Worm (Caenorhabditis elegans): ENCODE results near the gene nas-31.

nas-31 gene

ce11 chrV:10940571-10940991 lies 18.9 kb upstream of the nas-31 start (continued):
- peak; percentile 52 for TF ChIP-seq ZK185.1 (tag; optimal IDR thresholded peaks at IDR 0.05; ENCODE audit: poor library complexity, severe bottlenecking)
- peak; percentile 55 for TF ChIP-seq lin-40 (tag; optimal IDR thresholded peaks at IDR 0.05)
- TF ChIP-seq K12H6.12 (tag; optimal IDR thresholded peaks at IDR 0.05) = peak; percentile 42
- TF ChIP-seq let-526 (GFP tag; IDR thresholded peaks at IDR 0.05) = 0 out of 2 replicates have a peak, but pooled peaks have one; percentile 5
- peak; percentile 41 for TF ChIP-seq ama-1 (optimal IDR thresholded peaks at IDR 0.05)
- TF ChIP-seq ama-1 (GFP tag; optimal IDR thresholded peaks at IDR 0.05) = no peak
- TF ChIP-seq nfya-2 (GFP tag; IDR thresholded peaks at IDR 0.05) = no peak
- peak; percentile 29 for TF ChIP-seq gei-17 (GFP tag; optimal IDR thresholded peaks at IDR 0.05)
- TF ChIP-seq attf-5 (GFP tag; optimal IDR thresholded peaks at IDR 0.05) = peak; percentile 73
- peak; percentile 57 for TF ChIP-seq nhr-90 (tag; optimal IDR thresholded peaks at IDR 0.05)
- peak; percentile 95 for TF ChIP-seq cebp-1 (GFP tag; IDR thresholded peaks at IDR 0.05)
- TF ChIP-seq cebp-1 (tag; optimal IDR thresholded peaks at IDR 0.05) = peak; percentile 99
- TF ChIP-seq mcd-1 (GFP tag; IDR thresholded peaks at IDR 0.05) = peak; percentile 8; the same call in 1 of the 2 replicates
- no peak for TF ChIP-seq die-1 (tag; optimal IDR thresholded peaks at IDR 0.05)
- TF ChIP-seq nfyb-1 (GFP tag; IDR thresholded peaks at IDR 0.05) = peak; percentile 68; the same call in 1 of the 2 replicates
- TF ChIP-seq ztf-22 (GFP tag; optimal IDR thresholded peaks at IDR 0.05) = peak; percentile 80
- peak; percentile 4 for TF ChIP-seq tbp1 (GFP tag; optimal IDR thresholded peaks at IDR 0.05)
- TF ChIP-seq nhr-80 (tag; optimal IDR thresholded peaks at IDR 0.05) = peak; percentile 96
- TF ChIP-seq hmg-1.2 (GFP tag; IDR thresholded peaks at IDR 0.05) = peak; percentile 79
- no peak for TF ChIP-seq snpc-1.3 (tag; optimal IDR thresholded peaks at IDR 0.05; ENCODE audit: insufficient read depth)
- peak; percentile 31; the same call in 1 of the 2 replicates for TF ChIP-seq pbrm-1 (GFP tag; IDR thresholded peaks at IDR 0.05)
- peak; percentile 9 for TF ChIP-seq unc-62 (GFP tag; optimal IDR thresholded peaks at IDR 0.05)
- peak; percentile 87 for TF ChIP-seq B0336.3 (GFP tag; IDR thresholded peaks at IDR 0.05)
- TF ChIP-seq madf-10 (tag; optimal IDR thresholded peaks at IDR 0.05) = peak; percentile 62

- TF ChIP-seq lag-1 (GFP tag; IDR thresholded peaks at IDR 0.05) (no peak), B0261.1 (tag; optimal IDR thresholded peaks at IDR 0.05) (no peak), dox-1 (GFP tag; IDR thresholded peaks at IDR 0.05) (no peak), bed-2 (GFP tag; IDR thresholded peaks at IDR 0.05) (no peak), T26A5.8 (tag; optimal IDR thresholded peaks at IDR 0.05) (no peak), Y67H2A.10 (GFP tag; conservative IDR thresholded peaks at IDR 0.05) (no peak), atf-7 (tag; optimal IDR thresholded peaks at IDR 0.05) (no peak), rcor-1 (GFP tag; IDR thresholded peaks at IDR 0.05) (no peak), ekl-4 (GFP tag; IDR thresholded peaks at IDR 0.05) (no peak), snpc-1.1 (tag; optimal IDR thresholded peaks at IDR 0.05; ENCODE audit: insufficient read depth) (no peak)
Observed at ce11 chrV:10939990-10940570, 18.4 kb upstream of the nas-31 start.

- peak; percentile 20 for TF ChIP-seq chd-7 (tag; optimal IDR thresholded peaks at IDR 0.05)
- TF ChIP-seq cebp-1 (GFP tag; IDR thresholded peaks at IDR 0.05) = peak; percentile 95
- TF ChIP-seq cebp-1 (tag; optimal IDR thresholded peaks at IDR 0.05) = peak; percentile 99
- TF ChIP-seq tbp1 (GFP tag; optimal IDR thresholded peaks at IDR 0.05) = no peak
- peak; percentile 80 for TF ChIP-seq nhr-80 (tag; optimal IDR thresholded peaks at IDR 0.05)
- peak; percentile 22 for TF ChIP-seq ZK185.1 (tag; optimal IDR thresholded peaks at IDR 0.05; ENCODE audit: poor library complexity, severe bottlenecking)
- 0 out of 2 replicates have a peak, but pooled peaks have one; percentile 19 for TF ChIP-seq B0336.3 (GFP tag; IDR thresholded peaks at IDR 0.05)
- TF ChIP-seq ekl-4 (GFP tag; IDR thresholded peaks at IDR 0.05) = no peak
Observed at ce11 chrV:10938739-10939138, 17.1 kb upstream of the nas-31 start, which contains the start of gene F17C11.11. TSS of gene F17C11.11 (minus strand) at chrV:10938817.

All from whole organism, young adult.